Worm (Caenorhabditis elegans): ENCODE measurements around the gene T22D1.1.

DNA sequence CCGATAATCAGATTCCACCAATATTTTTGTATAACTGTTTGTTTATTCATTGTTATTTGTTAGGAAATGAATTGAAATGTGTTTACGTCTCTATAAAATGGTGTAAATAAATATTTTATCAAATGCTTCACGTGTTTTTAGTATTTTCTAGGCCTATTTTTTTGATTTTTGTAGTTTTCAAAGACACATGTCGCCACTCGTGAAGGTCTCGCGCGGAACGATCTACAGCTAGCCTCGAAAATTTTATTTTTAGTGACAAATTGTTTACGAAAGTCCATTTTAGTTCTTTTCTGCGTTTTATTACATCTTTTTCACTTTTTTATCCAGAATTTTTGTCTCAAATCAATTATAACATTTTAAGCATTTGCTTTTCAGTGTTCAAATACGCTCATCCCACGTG, 19.6 kb upstream of the T22D1.1 start, which contains the start of gene T22D1.5:
- TF ChIP-seq ztf-23 (GFP tag; IDR thresholded peaks at IDR 0.05), result no peak
- no peak for TF ChIP-seq ztf-29 (GFP tag; IDR thresholded peaks at IDR 0.05)
- TF ChIP-seq flt-1 (GFP tag; IDR thresholded peaks at IDR 0.05), result no peak
- no peak for TF ChIP-seq med-1 (GFP tag; optimal IDR thresholded peaks at IDR 0.05; ENCODE audit: insufficient read depth)
- TF ChIP-seq T22C8.4 (GFP tag; IDR thresholded peaks at IDR 0.05), result no peak
- TF ChIP-seq ref-1 (GFP tag; conservative IDR thresholded peaks at IDR 0.05), result no peak
- no peak for TF ChIP-seq tab-1 (GFP tag; IDR thresholded peaks at IDR 0.05)
- TF ChIP-seq klf-2 (GFP tag; conservative IDR thresholded peaks at IDR 0.05), result no peak
- no peak for TF ChIP-seq cog-1 (tag; optimal IDR thresholded peaks at IDR 0.05)

Data from whole organism, midembryonic.